Fruit fly (Drosophila melanogaster) whole organism, embryonic: ENCODE results near the gene XRCC1.

ENCODE experiments used
- Antp ChIP-seq: fragments of 200-800 bp; sonication (Bioruptor generic); optimal IDR thresholded peaks from 3 replicates; lab custom pipeline; 2016; ENCODE audit warnings: missing biosample characterization, missing genetic modification characterization
- BtbVII ChIP-seq: fragments of 200-800 bp; sonication (Bioruptor generic); optimal IDR thresholded peaks from 3 replicates; lab custom pipeline; 2017; ENCODE audit warnings: missing biosample characterization, mild to moderate bottlenecking, missing genetic modification characterization
- Bteb2 ChIP-seq: fragments of 200-800 bp; sonication (Bioruptor generic); optimal IDR thresholded peaks from 2 replicates; lab custom pipeline; 2016; ENCODE audit warnings: missing biosample characterization, missing genetic modification characterization
- CG11504 ChIP-seq: fragments of 200-800 bp; sonication (Bioruptor generic); optimal IDR thresholded peaks from 3 replicates; lab custom pipeline; 2019; ENCODE audit warnings: missing biosample characterization, mild to moderate bottlenecking, missing genetic modification characterization, moderate library complexity
- CG11723 ChIP-seq: fragments of 200-800 bp; sonication (Bioruptor generic); optimal IDR thresholded peaks from 2 replicates; lab custom pipeline; 2017; ENCODE audit warnings: missing biosample characterization, mild to moderate bottlenecking, missing genetic modification characterization
- CG12104 ChIP-seq: fragments of 200-800 bp; sonication (Bioruptor generic); optimal IDR thresholded peaks from 3 replicates; lab custom pipeline; 2016; ENCODE audit warnings: missing biosample characterization, missing genetic modification characterization
- CG12299 ChIP-seq: fragments of 200-800 bp; sonication (Bioruptor generic); optimal IDR thresholded peaks from 2 replicates; lab custom pipeline; 2018; ENCODE audit warnings: missing biosample characterization, mild to moderate bottlenecking, missing genetic modification characterization
- CG12744 ChIP-seq: fragments of 200-800 bp; sonication (Bioruptor generic); optimal IDR thresholded peaks from 2 replicates; lab custom pipeline; 2016; ENCODE audit warnings: missing biosample characterization, missing genetic modification characterization
- CG13894 ChIP-seq: fragments of 200-800 bp; sonication (Bioruptor generic); optimal IDR thresholded peaks from 3 replicates; lab custom pipeline; 2018; ENCODE audit warnings: missing biosample characterization, mild to moderate bottlenecking, missing genetic modification characterization, moderate library complexity
- CG16779 ChIP-seq: fragments of 200-800 bp; sonication (Bioruptor generic); IDR thresholded peaks from 2 replicates; pipeline ENCODE4 v1.3.6; 2022; ENCODE audit warnings: missing biosample characterization, missing genetic modification characterization
- CG17802 ChIP-seq: fragments of 200-800 bp; sonication (Bioruptor generic); optimal IDR thresholded peaks from 2 replicates; lab custom pipeline; 2018; ENCODE audit warnings: missing biosample characterization, mild to moderate bottlenecking, missing genetic modification characterization, moderate library complexity
- CG18262 ChIP-seq: fragments of 200-800 bp; optimal IDR thresholded peaks from 3 replicates; lab custom pipeline; 2019; ENCODE audit warnings: missing biosample characterization, mild to moderate bottlenecking, missing genetic modification characterization, moderate library complexity
- CG18619 ChIP-seq: fragments of 200-800 bp; sonication (Bioruptor generic); optimal IDR thresholded peaks from 3 replicates; lab custom pipeline; 2017; ENCODE audit warnings: missing biosample characterization, mild to moderate bottlenecking, missing genetic modification characterization
- CG2678 ChIP-seq: fragments of 200-800 bp; sonication (Bioruptor generic); optimal IDR thresholded peaks from 3 replicates; lab custom pipeline; 2019; ENCODE audit warnings: missing biosample characterization, mild to moderate bottlenecking, missing genetic modification characterization, moderate library complexity
- CG33557 ChIP-seq: fragments of 200-800 bp; sonication (Bioruptor generic); optimal IDR thresholded peaks from 2 replicates; lab custom pipeline; 2019; ENCODE audit warnings: missing biosample characterization, mild to moderate bottlenecking, missing genetic modification characterization, moderate library complexity
- CG3995 ChIP-seq: fragments of 200-800 bp; sonication (Bioruptor generic); optimal IDR thresholded peaks from 3 replicates; lab custom pipeline; 2016; ENCODE audit warnings: missing biosample characterization, missing genetic modification characterization
- CG7372 ChIP-seq: fragments of 200-800 bp; sonication (Bioruptor generic); IDR thresholded peaks from 2 replicates; pipeline ENCODE4 v1.3.6; 2022; ENCODE audit warnings: missing biosample characterization, missing genetic modification characterization
- CG9876 ChIP-seq: fragments of 200-800 bp; sonication (Bioruptor generic); optimal IDR thresholded peaks from 2 replicates; lab custom pipeline; 2016; ENCODE audit warnings: missing biosample characterization, missing genetic modification characterization
- CG9932 ChIP-seq: fragments of 200-800 bp; sonication (Bioruptor generic); IDR thresholded peaks from 2 replicates; pipeline ENCODE4 v1.3.6; 2022; ENCODE audit warnings: missing biosample characterization, missing genetic modification characterization
- CkIIα-i1 ChIP-seq: fragments of 200-800 bp; sonication (Bioruptor generic); IDR thresholded peaks from 2 replicates; pipeline ENCODE4 v1.3.6; 2022; ENCODE audit warnings: missing biosample characterization, missing genetic modification characterization
- CoRest ChIP-seq: fragments of 200-800 bp; sonication (Bioruptor generic); optimal IDR thresholded peaks from 3 replicates; lab custom pipeline; 2018; ENCODE audit warnings: missing biosample characterization, mild to moderate bottlenecking, missing genetic modification characterization, moderate library complexity
- Deaf1 ChIP-seq: fragments of 200-800 bp; optimal IDR thresholded peaks from 3 replicates; lab custom pipeline; 2019; ENCODE audit warnings: missing biosample characterization, mild to moderate bottlenecking, missing genetic modification characterization, moderate library complexity
- Dip2 ChIP-seq: fragments of 200-800 bp; sonication (Bioruptor generic); IDR thresholded peaks from 2 replicates; pipeline ENCODE4 v1.3.6; 2022; ENCODE audit warnings: missing biosample characterization, missing genetic modification characterization
- Hmr ChIP-seq: fragments of 200-800 bp; sonication (Bioruptor generic); optimal IDR thresholded peaks from 3 replicates; lab custom pipeline; 2017; ENCODE audit warnings: mild to moderate bottlenecking, missing biosample characterization, missing genetic modification reagents, missing genetic modification characterization
- Hmx ChIP-seq: fragments of 200-800 bp; sonication (Bioruptor generic); optimal IDR thresholded peaks from 2 replicates; lab custom pipeline; 2016; ENCODE audit warnings: missing biosample characterization, missing genetic modification characterization
- Med ChIP-seq: fragments of 200-800 bp; sonication (Bioruptor generic); peaks from one replicate; lab custom pipeline; 2016; ENCODE audit warnings: missing biosample characterization, missing genetic modification characterization, mild to moderate bottlenecking, inconsistent platforms, moderate library complexity
- Optix ChIP-seq: fragments of 200-800 bp; sonication (Bioruptor generic); IDR thresholded peaks from 3 replicates; pipeline ENCODE4 v1.3.6; 2022; ENCODE audit warnings: missing biosample characterization, missing genetic modification characterization
- ato ChIP-seq: fragments of 200-800 bp; sonication (Bioruptor generic); IDR thresholded peaks from 2 replicates; pipeline ENCODE4 v1.3.6; 2022; ENCODE audit warnings: missing biosample characterization, missing genetic modification characterization; ENCODE audit not compliant: partially characterized antibody
- bab2 ChIP-seq: fragments of 200-800 bp; sonication (Bioruptor generic); optimal IDR thresholded peaks from 2 replicates; lab custom pipeline; 2016; ENCODE audit warnings: missing biosample characterization, missing genetic modification characterization
- chm ChIP-seq: fragments of 200-800 bp; sonication (Bioruptor generic); IDR thresholded peaks from 2 replicates; pipeline ENCODE4 v1.3.6; 2022; ENCODE audit warnings: missing biosample characterization, missing genetic modification characterization
- crol ChIP-seq: fragments of 200-800 bp; sonication (Bioruptor generic); IDR thresholded peaks from 2 replicates; pipeline ENCODE4 v1.3.6; 2022; ENCODE audit warnings: missing biosample characterization, missing genetic modification characterization
- crp ChIP-seq, 2 experiments: fragments of 200-800 bp; sonication (Bioruptor generic); optimal IDR thresholded peaks; 2 replicates in 1 of 2; 3 replicates in 1 of 2; lab custom pipeline; 2017; ENCODE audit warnings: missing biosample characterization in 2 of 2, missing genetic modification characterization in 2 of 2, mild to moderate bottlenecking in 1 of 2, moderate library complexity in 1 of 2
- dmrt99B ChIP-seq: fragments of 200-800 bp; sonication (Bioruptor generic); optimal IDR thresholded peaks from 2 replicates; lab custom pipeline; 2018; ENCODE audit warnings: missing biosample characterization, mild to moderate bottlenecking, missing genetic modification characterization, moderate library complexity
- dysf ChIP-seq: fragments of 200-800 bp; sonication (Bioruptor generic); IDR thresholded peaks from 3 replicates; pipeline ENCODE4 v1.3.6; 2022; ENCODE audit warnings: missing biosample characterization, missing genetic modification characterization
- esg ChIP-seq: fragments of 200-800 bp; sonication (Bioruptor generic); conservative IDR thresholded peaks from 2 replicates; pipeline ENCODE4 v1.3.6; 2022; ENCODE audit warnings: missing biosample characterization, missing genetic modification characterization
- fd64A ChIP-seq: fragments of 200-800 bp; sonication (Bioruptor generic); optimal IDR thresholded peaks from 3 replicates; lab custom pipeline; 2018; ENCODE audit warnings: missing biosample characterization, mild to moderate bottlenecking, missing genetic modification characterization
- gem ChIP-seq: fragments of 200-800 bp; sonication (Bioruptor generic); optimal IDR thresholded peaks from 2 replicates; lab custom pipeline; 2019; ENCODE audit warnings: missing biosample characterization, mild to moderate bottlenecking, missing genetic modification characterization, moderate library complexity
- grau ChIP-seq: fragments of 200-800 bp; optimal IDR thresholded peaks from 3 replicates; lab custom pipeline; 2019; ENCODE audit warnings: missing biosample characterization, mild to moderate bottlenecking, missing genetic modification characterization, moderate library complexity
- grn ChIP-seq: fragments of 200-800 bp; sonication (Bioruptor generic); optimal IDR thresholded peaks from 3 replicates; lab custom pipeline; 2017; ENCODE audit warnings: missing biosample characterization, missing genetic modification characterization
- gt ChIP-seq: fragments of 200-800 bp; sonication (Bioruptor generic); IDR thresholded peaks from 2 replicates; pipeline ENCODE4 v1.3.6; 2022; ENCODE audit warnings: missing biosample characterization, missing genetic modification characterization
- ham ChIP-seq: fragments of 200-800 bp; sonication (Bioruptor generic); IDR thresholded peaks from 2 replicates; pipeline ENCODE4 v1.3.6; 2022; ENCODE audit warnings: missing biosample characterization, missing genetic modification characterization
- row ChIP-seq: fragments of 200-800 bp; sonication (Bioruptor generic); IDR thresholded peaks from 3 replicates; pipeline ENCODE4 v1.3.6; 2022; ENCODE audit warnings: missing biosample characterization, missing genetic modification characterization
- sens ChIP-seq: fragments of 200-800 bp; sonication (Bioruptor generic); peaks from one replicate; lab custom pipeline; 2016; ENCODE audit warnings: missing biosample characterization, missing genetic modification characterization
- shn ChIP-seq: fragments of 200-800 bp; sonication (Bioruptor generic); optimal IDR thresholded peaks from 3 replicates; lab custom pipeline; 2016; ENCODE audit warnings: missing biosample characterization, missing genetic modification characterization
- sim ChIP-seq: fragments of 200-800 bp; sonication (Bioruptor generic); IDR thresholded peaks from 2 replicates; pipeline ENCODE4 v1.3.6; 2022; ENCODE audit warnings: missing biosample characterization, missing genetic modification characterization
- sima ChIP-seq: fragments of 200-800 bp; sonication (Bioruptor generic); optimal IDR thresholded peaks from 2 replicates; lab custom pipeline; 2016; ENCODE audit warnings: missing biosample characterization, missing genetic modification characterization
- sisA ChIP-seq: fragments of 200-800 bp; sonication (Bioruptor generic); IDR thresholded peaks from 2 replicates; pipeline ENCODE4 v1.3.6; 2022; ENCODE audit warnings: missing biosample characterization, missing genetic modification characterization
- slbo ChIP-seq: fragments of 200-800 bp; sonication (Bioruptor generic); IDR thresholded peaks from 2 replicates; pipeline ENCODE4 v1.3.6; 2022; ENCODE audit warnings: missing biosample characterization, missing genetic modification characterization
- so ChIP-seq: fragments of 200-800 bp; sonication (Bioruptor generic); IDR thresholded peaks from 3 replicates; pipeline ENCODE4 v1.3.6; 2022; ENCODE audit warnings: missing biosample characterization, missing genetic modification characterization
- tio ChIP-seq: fragments of 200-800 bp; sonication (Bioruptor generic); optimal IDR thresholded peaks from 2 replicates; lab custom pipeline; 2017; ENCODE audit warnings: missing biosample characterization, missing genetic modification characterization, inconsistent platforms
- vfl ChIP-seq: fragments of 200-800 bp; sonication (Bioruptor generic); optimal IDR thresholded peaks from 2 replicates; lab custom pipeline; 2016; ENCODE audit warnings: missing biosample characterization, missing genetic modification characterization

XRCC1 gene

dm6 chrX:5337316-5337715 lies 7.6 kb downstream of the XRCC1 start:
- TF ChIP-seq CG9876 (GFP tag; lab: Kevin White, UChicago) (no peak), ato (GFP tag; lab: Robert Waterston, UW) (no peak), CG12744 (GFP tag; lab: Kevin White, UChicago) (no peak), fd64A (GFP tag; lab: Kevin White, UChicago) (no peak), CG17802 (tag; lab: Kevin White, UChicago) (no peak), slbo (GFP tag; lab: Robert Waterston, UW) (no peak), Bteb2 (GFP tag; lab: Kevin White, UChicago) (no peak), Hmx (no peak), crp (GFP tag; optimal IDR thresholded peaks at IDR 0.05; lab: Kevin White, UChicago) (no peak), CG12104 (no peak), grn (GFP tag; lab: Kevin White, UChicago) (no peak), CG13894 (tag; lab: Kevin White, UChicago) (peak; percentile 98), esg (GFP tag; lab: Robert Waterston, UW) (no peak), CoRest (tag; lab: Kevin White, UChicago) (no peak), BtbVII (no peak), CkIIα-i1 (GFP tag; lab: Robert Waterston, UW) (no peak), Deaf1 (peak; percentile 53), bab2 (GFP tag; lab: Kevin White, UChicago) (no peak), CG18262 (tag; lab: Kevin White, UChicago) (no peak), crol (GFP tag; lab: Robert Waterston, UW) (peak; percentile 58), vfl (GFP tag; lab: Kevin White, UChicago) (no peak), CG12299 (tag; lab: Kevin White, UChicago) (no peak), CG11723 (GFP tag; lab: Kevin White, UChicago) (no peak), so (GFP tag; lab: Robert Waterston, UW) (no peak)

- TF ChIP-seq dysf (0 out of 3 replicates have a peak, but pooled peaks have one; percentile 6), CG16779 (no peak), sisA (GFP tag; lab: Robert Waterston, UW) (peak; percentile 19; the same call in 1 of the 2 replicates), slbo (GFP tag; lab: Robert Waterston, UW) (peak; percentile 42; the same call in 1 of the 2 replicates), CG33557 (GFP tag; lab: Kevin White, UChicago) (no peak), Med (peak; percentile 70), CG9932 (GFP tag; lab: Robert Waterston, UW) (peak; percentile 21; the same call in 1 of the 2 replicates), Deaf1 (peak; percentile 7), CG2678 (tag; lab: Kevin White, UChicago) (peak; percentile 12), grau (tag; lab: Kevin White, UChicago) (no peak), esg (GFP tag; lab: Robert Waterston, UW) (no peak), CG7372 (peak; percentile 34; the same call in 1 of the 2 replicates), row (GFP tag; lab: Robert Waterston, UW) (peak; percentile 28; the same call in 1 of the 3 replicates), Antp (GFP tag; lab: Kevin White, UChicago) (no peak), gt (GFP tag; lab: Robert Waterston, UW) (no peak), sim (GFP tag; lab: Robert Waterston, UW) (no peak), Hmr (peak; percentile 19), shn (no peak), Dip2 (GFP tag; lab: Robert Waterston, UW) (no peak), Optix (GFP tag; lab: Robert Waterston, UW) (no peak), chm (GFP tag; lab: Robert Waterston, UW) (no peak), ham (no peak), BtbVII (no peak), CG3995 (GFP tag; lab: Kevin White, UChicago) (no peak), gem (tag; lab: Kevin White, UChicago) (peak; percentile 17), CG11504 (tag; lab: Kevin White, UChicago) (peak; percentile 13), sens (GFP tag; lab: Kevin White, UChicago) (peak; percentile 57), dmrt99B (tag; lab: Kevin White, UChicago) (peak; percentile 4), CG18619 (GFP tag; lab: Kevin White, UChicago) (no peak), sima (GFP tag; lab: Kevin White, UChicago) (no peak), tio (GFP tag; lab: Kevin White, UChicago) (no peak)
Measured at dm6 chrX:5338435-5338834, 8.8 kb downstream of the XRCC1 start.
